Fruit fly (Drosophila melanogaster) whole organism, embryonic: ENCODE results near the gene Ets97D.
A peak's percentile ranks its signal among the peaks of the same experiment; 100 is the strongest.

Experiments used
- B-H1 ChIP-seq: fragments of 200-800 bp; sonication (Bioruptor generic); IDR thresholded peaks from 3 replicates; pipeline ENCODE4 v1.3.6; 2022; ENCODE audit warnings: missing biosample characterization, missing genetic modification characterization
- Bdp1 ChIP-seq: fragments of 200-800 bp; sonication (Bioruptor generic); optimal IDR thresholded peaks from 3 replicates; lab custom pipeline; 2016; ENCODE audit warnings: missing biosample characterization, missing genetic modification characterization
- BtbVII ChIP-seq: fragments of 200-800 bp; sonication (Bioruptor generic); optimal IDR thresholded peaks from 3 replicates; lab custom pipeline; 2017; ENCODE audit warnings: missing biosample characterization, mild to moderate bottlenecking, missing genetic modification characterization
- CG11456 ChIP-seq: fragments of 200-800 bp; sonication (Bioruptor generic); IDR thresholded peaks from 3 replicates; pipeline ENCODE4 v1.3.6; 2022; ENCODE audit warnings: missing biosample characterization, missing genetic modification characterization
- CG11695 ChIP-seq: fragments of 200-800 bp; sonication (Bioruptor generic); IDR thresholded peaks from 3 replicates; pipeline ENCODE4 v1.3.6; 2022; ENCODE audit warnings: missing biosample characterization, missing genetic modification characterization
- CG12219 ChIP-seq: fragments of 200-800 bp; sonication (Bioruptor generic); optimal IDR thresholded peaks from 3 replicates; lab custom pipeline; 2018; ENCODE audit warnings: missing biosample characterization, mild to moderate bottlenecking, missing genetic modification characterization
- CG14710 ChIP-seq: fragments of 200-800 bp; sonication (Bioruptor generic); optimal IDR thresholded peaks from 3 replicates; lab custom pipeline; 2019; ENCODE audit warnings: missing biosample characterization, mild to moderate bottlenecking, missing genetic modification characterization, moderate library complexity
- CG15011 ChIP-seq: fragments of 200-800 bp; sonication (Bioruptor generic); optimal IDR thresholded peaks from 3 replicates; lab custom pipeline; 2018; ENCODE audit warnings: missing biosample characterization, mild to moderate bottlenecking, missing genetic modification characterization
- CG1529 ChIP-seq: fragments of 200-800 bp; sonication (Bioruptor generic); optimal IDR thresholded peaks from 3 replicates; lab custom pipeline; 2018; ENCODE audit warnings: missing biosample characterization, missing genetic modification characterization
- CG17802 ChIP-seq: fragments of 200-800 bp; sonication (Bioruptor generic); optimal IDR thresholded peaks from 2 replicates; lab custom pipeline; 2018; ENCODE audit warnings: missing biosample characterization, mild to moderate bottlenecking, missing genetic modification characterization, moderate library complexity
- CG1832 ChIP-seq: fragments of 200-800 bp; sonication (Bioruptor generic); optimal IDR thresholded peaks from 2 replicates; lab custom pipeline; 2017; ENCODE audit warnings: missing biosample characterization, mild to moderate bottlenecking, missing genetic modification characterization, inconsistent platforms
- CG2875 ChIP-seq: fragments of 200-800 bp; sonication (Bioruptor generic); optimal IDR thresholded peaks from 2 replicates; lab custom pipeline; 2017; ENCODE audit warnings: missing biosample characterization, mild to moderate bottlenecking, missing genetic modification characterization, missing genetic modification reagents
- CG3163 ChIP-seq: fragments of 200-800 bp; sonication (Bioruptor generic); optimal IDR thresholded peaks from 3 replicates; lab custom pipeline; 2016; ENCODE audit warnings: missing biosample characterization, missing genetic modification characterization
- CG3838 ChIP-seq: fragments of 200-800 bp; sonication (Bioruptor generic); optimal IDR thresholded peaks from 3 replicates; lab custom pipeline; 2016; ENCODE audit warnings: missing biosample characterization, missing genetic modification characterization
- CG4404 ChIP-seq: fragments of 200-800 bp; sonication (Bioruptor generic); IDR thresholded peaks from 2 replicates; pipeline ENCODE4 v1.3.6; 2022; ENCODE audit warnings: missing biosample characterization, missing genetic modification characterization
- CG6854 ChIP-seq: fragments of 200-800 bp; sonication (Bioruptor generic); optimal IDR thresholded peaks from 3 replicates; lab custom pipeline; 2017; ENCODE audit warnings: missing biosample characterization, mild to moderate bottlenecking, missing genetic modification characterization
- CG7556 ChIP-seq: fragments of 200-800 bp; sonication (Bioruptor generic); optimal IDR thresholded peaks from 2 replicates; lab custom pipeline; 2017; ENCODE audit warnings: missing biosample characterization, mild to moderate bottlenecking, missing genetic modification characterization
- CG8924 ChIP-seq: fragments of 200-800 bp; optimal IDR thresholded peaks from 3 replicates; lab custom pipeline; 2019; ENCODE audit warnings: missing biosample characterization, mild to moderate bottlenecking, missing genetic modification characterization, moderate library complexity
- CG9932 ChIP-seq: fragments of 200-800 bp; sonication (Bioruptor generic); IDR thresholded peaks from 2 replicates; pipeline ENCODE4 v1.3.6; 2022; ENCODE audit warnings: missing biosample characterization, missing genetic modification characterization
- CoRest ChIP-seq: fragments of 200-800 bp; sonication (Bioruptor generic); optimal IDR thresholded peaks from 3 replicates; lab custom pipeline; 2018; ENCODE audit warnings: missing biosample characterization, mild to moderate bottlenecking, missing genetic modification characterization, moderate library complexity
- Doc2 ChIP-seq: fragments of 200-800 bp; sonication (Bioruptor generic); IDR thresholded peaks from 2 replicates; pipeline ENCODE4 v1.3.6; 2022; ENCODE audit warnings: missing biosample characterization, missing genetic modification characterization
- E2f1 ChIP-seq: fragments of 200-800 bp; sonication (Bioruptor generic); IDR thresholded peaks from 2 replicates; pipeline ENCODE4 v1.3.6; 2022; ENCODE audit warnings: missing biosample characterization, missing genetic modification characterization
- GATAe ChIP-seq: fragments of 200-800 bp; sonication (Bioruptor generic); conservative IDR thresholded peaks from 2 replicates; pipeline ENCODE4 v1.3.6; 2022; ENCODE audit warnings: missing biosample characterization, missing genetic modification characterization
- Gug ChIP-seq: fragments of 200-800 bp; sonication (Bioruptor generic); IDR thresholded peaks from 4 replicates; pipeline ENCODE4 v1.3.6; 2022; ENCODE audit warnings: missing biosample characterization, missing genetic modification characterization
- HLH54F ChIP-seq: fragments of 200-800 bp; sonication (Bioruptor generic); optimal IDR thresholded peaks from 3 replicates; lab custom pipeline; 2016; ENCODE audit warnings: missing biosample characterization, missing genetic modification characterization
- Lhr ChIP-seq: fragments of 200-800 bp; sonication (Bioruptor generic); optimal IDR thresholded peaks from 3 replicates; lab custom pipeline; 2017; ENCODE audit warnings: mild to moderate bottlenecking, missing biosample characterization, missing genetic modification reagents, missing genetic modification characterization
- MTF-1 ChIP-seq: fragments of 200-800 bp; sonication (Bioruptor generic); optimal IDR thresholded peaks from 2 replicates; lab custom pipeline; 2018; ENCODE audit warnings: missing biosample characterization, mild to moderate bottlenecking, missing genetic modification characterization, borderline replicate concordance
- Oli ChIP-seq: fragments of 200-800 bp; sonication (Bioruptor generic); optimal IDR thresholded peaks from 2 replicates; lab custom pipeline; 2018; ENCODE audit warnings: missing biosample characterization, mild to moderate bottlenecking, missing genetic modification characterization, moderate library complexity
- Six4 ChIP-seq: fragments of 200-800 bp; sonication (Bioruptor generic); optimal IDR thresholded peaks from 2 replicates; lab custom pipeline; 2016; ENCODE audit warnings: missing biosample characterization, missing genetic modification characterization
- cas ChIP-seq: fragments of 200-800 bp; sonication (Bioruptor generic); IDR thresholded peaks from 2 replicates; pipeline ENCODE4 v1.3.6; 2022; ENCODE audit warnings: missing biosample characterization, missing genetic modification characterization
- dpn ChIP-seq, 2 experiments: fragments of 200-800 bp; sonication (Bioruptor generic); optimal IDR thresholded peaks; 3 replicates each; lab custom pipeline; 2016; ENCODE audit warnings: missing biosample characterization in 2 of 2, missing genetic modification characterization in 2 of 2
- ems ChIP-seq: fragments of 200-800 bp; sonication (Bioruptor generic); optimal IDR thresholded peaks from 3 replicates; lab custom pipeline; 2016; ENCODE audit warnings: missing biosample characterization, missing genetic modification characterization
- hkb ChIP-seq, 2 experiments: fragments of 200-800 bp in 1 of 2; fragments of >200 bp in 1 of 2; sonication (Bioruptor generic) in 1 of 2; IDR thresholded peaks in 1 of 2; optimal IDR thresholded peaks in 1 of 2; 2 replicates each; pipeline versions ENCODE4 v1.3.6 to Lab custom; 2017 to 2022; ENCODE audit warnings: missing biosample characterization in 1 of 2, missing genetic modification characterization in 1 of 2
- hth ChIP-seq: fragments of >200 bp; optimal IDR thresholded peaks from 2 replicates; lab custom pipeline; 2017; ENCODE audit warnings: inconsistent platforms
- jing ChIP-seq: fragments of 200-800 bp; sonication (Bioruptor generic); optimal IDR thresholded peaks from 2 replicates; lab custom pipeline; 2018; ENCODE audit warnings: missing biosample characterization, mild to moderate bottlenecking, missing genetic modification characterization
- lab ChIP-seq: fragments of 200-800 bp; sonication (Bioruptor generic); optimal IDR thresholded peaks from 3 replicates; lab custom pipeline; 2017; ENCODE audit warnings: missing biosample characterization, missing genetic modification characterization, mild to moderate bottlenecking, moderate library complexity, missing genetic modification reagents
- lilli ChIP-seq: fragments of 200-800 bp; sonication (Bioruptor generic); optimal IDR thresholded peaks from 3 replicates; lab custom pipeline; 2016; ENCODE audit warnings: missing biosample characterization, missing genetic modification characterization
- lmd ChIP-seq: fragments of 200-800 bp; sonication (Bioruptor generic); IDR thresholded peaks from 2 replicates; pipeline ENCODE4 v1.3.6; 2022; ENCODE audit warnings: missing biosample characterization, missing genetic modification characterization
- lov ChIP-seq, 2 experiments: fragments of 200-800 bp in 1 of 2; fragments of >200 bp in 1 of 2; sonication (Bioruptor generic) in 1 of 2; IDR thresholded peaks in 1 of 2; optimal IDR thresholded peaks in 1 of 2; 2 replicates in 1 of 2; 3 replicates in 1 of 2; pipeline versions ENCODE4 v1.3.6 to Lab custom; 2017 to 2022; ENCODE audit warnings: missing biosample characterization in 1 of 2, missing genetic modification characterization in 1 of 2
- p53 ChIP-seq: fragments of 200-800 bp; sonication (Bioruptor generic); optimal IDR thresholded peaks from 2 replicates; lab custom pipeline; 2016; ENCODE audit warnings: missing biosample characterization, missing genetic modification characterization
- pnt ChIP-seq: fragments of 200-800 bp; sonication (Bioruptor generic); optimal IDR thresholded peaks from 3 replicates; lab custom pipeline; 2016; ENCODE audit warnings: missing biosample characterization, missing genetic modification characterization
- psq ChIP-seq: fragments of 200-800 bp; sonication (Bioruptor generic); optimal IDR thresholded peaks from 2 replicates; lab custom pipeline; 2017; ENCODE audit warnings: missing biosample characterization, missing genetic modification characterization
- salm ChIP-seq: fragments of 200-800 bp; sonication (Bioruptor generic); optimal IDR thresholded peaks from 2 replicates; lab custom pipeline; 2018; ENCODE audit warnings: missing biosample characterization, mild to moderate bottlenecking, missing genetic modification characterization
- sc ChIP-seq, 3 experiments: fragments of >200 bp in 2 of 3; fragments of 200-800 bp in 1 of 3; sonication (Bioruptor generic) in 1 of 3; optimal IDR thresholded peaks; 2 replicates in 2 of 3; 3 replicates in 1 of 3; lab custom pipeline; 2017; ENCODE audit warnings: mild to moderate bottlenecking in 1 of 3, missing biosample characterization in 1 of 3, missing genetic modification characterization in 1 of 3, missing genetic modification reagents in 1 of 3
- slou ChIP-seq: fragments of 200-800 bp; sonication (Bioruptor generic); optimal IDR thresholded peaks from 3 replicates; lab custom pipeline; 2016; ENCODE audit warnings: missing biosample characterization, missing genetic modification characterization
- tio ChIP-seq: fragments of 200-800 bp; sonication (Bioruptor generic); optimal IDR thresholded peaks from 2 replicates; lab custom pipeline; 2017; ENCODE audit warnings: missing biosample characterization, missing genetic modification characterization, inconsistent platforms
- zen ChIP-seq: fragments of 200-800 bp; sonication (Bioruptor generic); optimal IDR thresholded peaks from 3 replicates; lab custom pipeline; 2018; ENCODE audit warnings: missing biosample characterization, mild to moderate bottlenecking, missing genetic modification characterization, moderate library complexity
- zfh2 ChIP-seq: fragments of 200-800 bp; sonication (Bioruptor generic); optimal IDR thresholded peaks from 2 replicates; lab custom pipeline; 2016; ENCODE audit warnings: missing biosample characterization, missing genetic modification characterization

Ets97D gene

DNA sequence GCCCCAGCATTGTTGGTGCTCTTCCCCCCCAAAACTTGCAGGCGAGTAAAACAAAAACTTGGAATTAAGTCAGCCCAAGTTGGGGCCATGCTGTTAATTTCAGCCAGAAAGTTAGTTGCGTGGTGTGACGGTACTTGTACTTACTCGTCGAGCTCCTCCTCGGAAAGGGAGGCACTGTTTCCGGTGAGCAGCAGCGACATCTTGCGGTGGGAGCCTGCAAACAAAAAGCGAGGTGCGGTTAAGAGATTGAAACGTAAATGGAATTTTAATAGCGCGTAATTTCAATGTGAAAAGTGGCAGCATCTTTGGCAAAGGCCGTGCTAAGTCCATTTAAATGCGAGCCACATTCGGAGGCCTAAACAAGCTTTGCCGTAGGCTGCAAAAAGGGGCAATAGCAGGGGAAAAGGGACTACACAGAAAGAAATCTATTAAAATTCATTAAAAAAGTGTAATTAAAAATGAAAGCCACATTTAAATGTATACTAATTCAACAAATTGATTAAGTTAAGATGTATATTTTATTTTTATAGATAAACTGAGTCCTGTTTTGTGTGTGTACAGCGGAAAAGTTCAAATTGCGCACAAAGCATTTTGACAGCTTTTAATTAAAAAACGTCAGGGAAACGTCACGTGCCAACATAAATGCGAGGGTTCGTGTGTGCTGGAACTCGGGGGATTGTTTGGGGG, 43.8 kb upstream of the Ets97D start (continued):
- TF ChIP-seq CG11695, result no peak
- no peak for TF ChIP-seq CG2875 (GFP tag; lab: Kevin White, UChicago)
- TF ChIP-seq CG4404 (GFP tag; lab: Robert Waterston, UW), result no peak
- TF ChIP-seq GATAe (GFP tag; lab: Robert Waterston, UW), result no peak
- TF ChIP-seq CG7556 (GFP tag; lab: Kevin White, UChicago), result no peak
- no peak for TF ChIP-seq CG3838 (GFP tag; lab: Kevin White, UChicago)
- TF ChIP-seq pnt, result no peak
- TF ChIP-seq Bdp1 (GFP tag; lab: Kevin White, UChicago), result no peak
- TF ChIP-seq CG9932 (GFP tag; lab: Robert Waterston, UW), result no peak
- peak; percentile 10 for TF ChIP-seq CG17802 (tag; lab: Kevin White, UChicago)
- no peak for TF ChIP-seq CG3163 (GFP tag; lab: Kevin White, UChicago)
- no peak for TF ChIP-seq zfh2 (GFP tag; lab: Kevin White, UChicago)
- TF ChIP-seq dpn (GFP tag; optimal IDR thresholded peaks at IDR 0.05; lab: Kevin White, UChicago), result no peak
- peak; percentile 8 for TF ChIP-seq Lhr (GFP tag; lab: Kevin White, UChicago)
- peak; percentile 7 for TF ChIP-seq BtbVII (GFP tag; lab: Kevin White, UChicago)
- no peak for TF ChIP-seq lilli (GFP tag; lab: Kevin White, UChicago)
- no peak for TF ChIP-seq tio (GFP tag; lab: Kevin White, UChicago)
- no peak; the same call in 1 of the 2 replicates for TF ChIP-seq cas
- TF ChIP-seq Six4, result no peak
- TF ChIP-seq CG8924, result no peak
- TF ChIP-seq sc (optimal IDR thresholded peaks at IDR 0.05; lab: Kevin White, UChicago), result no peak
- TF ChIP-seq sc (GFP tag; optimal IDR thresholded peaks at IDR 0.05; lab: Kevin White, UChicago), result no peak
- TF ChIP-seq jing (GFP tag; lab: Kevin White, UChicago), result no peak
- TF ChIP-seq Doc2, result no peak
- no peak for TF ChIP-seq CoRest (tag; lab: Kevin White, UChicago)
- no peak for TF ChIP-seq Gug (GFP tag; lab: Robert Waterston, UW)
- TF ChIP-seq CG11456 (GFP tag; lab: Robert Waterston, UW), result 0 out of 3 replicates have a peak, but pooled peaks have one; percentile 45
- TF ChIP-seq slou (GFP tag; lab: Kevin White, UChicago), result no peak
- TF ChIP-seq lmd (GFP tag; lab: Robert Waterston, UW), result no peak
- TF ChIP-seq ems, result no peak
- TF ChIP-seq hth (lab: Kevin White, UChicago), result no peak
- TF ChIP-seq zen (tag; lab: Kevin White, UChicago), result no peak
- TF ChIP-seq CG1832 (GFP tag; lab: Kevin White, UChicago), result no peak
- TF ChIP-seq hkb (optimal IDR thresholded peaks at IDR 0.05; lab: Kevin White, UChicago), result peak; percentile 25
- TF ChIP-seq hkb (GFP tag; IDR thresholded peaks at IDR 0.05; lab: Robert Waterston, UW), result no peak
- TF ChIP-seq CG15011 (GFP tag; lab: Kevin White, UChicago), result no peak
- TF ChIP-seq CG6854 (GFP tag; lab: Kevin White, UChicago), result no peak
- TF ChIP-seq B-H1 (GFP tag; lab: Robert Waterston, UW), result no peak
- TF ChIP-seq salm (tag; lab: Kevin White, UChicago), result no peak
- TF ChIP-seq lov (optimal IDR thresholded peaks at IDR 0.05; lab: Kevin White, UChicago), result no peak
- TF ChIP-seq lov (GFP tag; IDR thresholded peaks at IDR 0.05; lab: Robert Waterston, UW), result 0 out of 3 replicates have a peak, but pooled peaks have one; percentile 38
- peak; percentile 23 for TF ChIP-seq CG12219 (GFP tag; lab: Kevin White, UChicago)
- no peak for TF ChIP-seq MTF-1 (GFP tag; lab: Kevin White, UChicago)
- no peak for TF ChIP-seq E2f1 (GFP tag; lab: Robert Waterston, UW)
- no peak for TF ChIP-seq lab (GFP tag; lab: Kevin White, UChicago)
- TF ChIP-seq HLH54F (GFP tag; lab: Kevin White, UChicago), result no peak
- TF ChIP-seq CG14710 (tag; lab: Kevin White, UChicago), result no peak
- no peak for TF ChIP-seq psq (GFP tag; lab: Kevin White, UChicago)
- TF ChIP-seq CG1529 (GFP tag; lab: Kevin White, UChicago), result no peak
- TF ChIP-seq p53 (GFP tag; lab: Kevin White, UChicago), result no peak
- TF ChIP-seq Oli (tag; lab: Kevin White, UChicago), result no peak
